Fruit fly (Drosophila melanogaster) whole organism, embryonic: Measurements from ENCODE around the gene brm.

Experiments used
- Atf6 ChIP-seq: fragments of 200-800 bp; sonication (Bioruptor generic); IDR thresholded peaks from 2 replicates; pipeline ENCODE4 v1.3.6; 2022; ENCODE audit warnings: missing biosample characterization, missing genetic modification characterization
- BEAF-32 ChIP-seq: fragments of 200-800 bp; sonication (Bioruptor generic); optimal IDR thresholded peaks from 3 replicates; lab custom pipeline; 2017; ENCODE audit warnings: missing biosample characterization, missing genetic modification characterization, mild to moderate bottlenecking, moderate library complexity, missing genetic modification reagents
- Bgb ChIP-seq: fragments of 200-800 bp; sonication (Bioruptor generic); IDR thresholded peaks from 2 replicates; pipeline ENCODE4 v1.3.6; 2022; ENCODE audit warnings: missing biosample characterization, missing genetic modification characterization; ENCODE audit not compliant: partially characterized antibody
- Blimp-1 ChIP-seq: fragments of 200-800 bp; sonication (Bioruptor generic); optimal IDR thresholded peaks from 3 replicates; lab custom pipeline; 2018; ENCODE audit warnings: missing biosample characterization, missing genetic modification characterization, mild to moderate bottlenecking, moderate library complexity, missing genetic modification reagents
- CG10543 ChIP-seq: fragments of 200-800 bp; sonication (Bioruptor generic); optimal IDR thresholded peaks from 3 replicates; lab custom pipeline; 2017; ENCODE audit warnings: missing biosample characterization, mild to moderate bottlenecking, missing genetic modification characterization, moderate library complexity
- CG11247 ChIP-seq: fragments of 200-800 bp; sonication (Bioruptor generic); IDR thresholded peaks from 2 replicates; pipeline ENCODE4 v1.3.6; 2022; ENCODE audit warnings: missing biosample characterization, missing genetic modification characterization
- CG11398 ChIP-seq: fragments of 200-800 bp; sonication (Bioruptor generic); optimal IDR thresholded peaks from 2 replicates; lab custom pipeline; 2016; ENCODE audit warnings: missing biosample characterization, missing genetic modification characterization
- CG12391 ChIP-seq: fragments of 200-800 bp; sonication (Bioruptor generic); optimal IDR thresholded peaks from 3 replicates; lab custom pipeline; 2018; ENCODE audit warnings: missing biosample characterization, mild to moderate bottlenecking, missing genetic modification characterization, moderate library complexity
- CG12659 ChIP-seq: fragments of 200-800 bp; sonication (Bioruptor generic); optimal IDR thresholded peaks from 3 replicates; lab custom pipeline; 2017; ENCODE audit warnings: mild to moderate bottlenecking, missing biosample characterization, missing genetic modification reagents, missing genetic modification characterization
- CG13287 ChIP-seq: fragments of 200-800 bp; sonication (Bioruptor generic); IDR thresholded peaks from 2 replicates; pipeline ENCODE4 v1.3.6; 2022; ENCODE audit warnings: missing biosample characterization, missing genetic modification characterization; ENCODE audit not compliant: partially characterized antibody
- CG15696 ChIP-seq: fragments of 200-800 bp; sonication (Bioruptor generic); optimal IDR thresholded peaks from 2 replicates; lab custom pipeline; 2019; ENCODE audit warnings: missing biosample characterization, mild to moderate bottlenecking, missing genetic modification characterization, moderate library complexity
- CG1603 ChIP-seq: fragments of 200-800 bp; sonication (Bioruptor generic); optimal IDR thresholded peaks from 2 replicates; lab custom pipeline; 2019; ENCODE audit warnings: missing biosample characterization, mild to moderate bottlenecking, missing genetic modification characterization, moderate library complexity
- CG17361 ChIP-seq: fragments of 200-800 bp; sonication (Bioruptor generic); IDR thresholded peaks from 3 replicates; pipeline ENCODE4 v1.3.6; 2022; ENCODE audit warnings: missing biosample characterization, missing genetic modification characterization
- CG17829 ChIP-seq: fragments of 200-800 bp; optimal IDR thresholded peaks from 2 replicates; lab custom pipeline; 2019; ENCODE audit warnings: missing biosample characterization, mild to moderate bottlenecking, missing genetic modification characterization, moderate library complexity
- CG2116 ChIP-seq: fragments of 200-800 bp; sonication (Bioruptor generic); optimal IDR thresholded peaks from 3 replicates; lab custom pipeline; 2018; ENCODE audit warnings: missing biosample characterization, mild to moderate bottlenecking, missing genetic modification characterization
- CG2875 ChIP-seq: fragments of 200-800 bp; sonication (Bioruptor generic); optimal IDR thresholded peaks from 2 replicates; lab custom pipeline; 2017; ENCODE audit warnings: missing biosample characterization, mild to moderate bottlenecking, missing genetic modification characterization, missing genetic modification reagents
- CG2889 ChIP-seq: fragments of 200-800 bp; sonication (Bioruptor generic); IDR thresholded peaks from 3 replicates; pipeline ENCODE4 v1.3.6; 2022; ENCODE audit warnings: missing biosample characterization, missing genetic modification characterization
- CG31441 ChIP-seq: fragments of 200-800 bp; sonication (Bioruptor generic); IDR thresholded peaks from 2 replicates; pipeline ENCODE4 v1.3.6; 2022; ENCODE audit warnings: missing biosample characterization, missing genetic modification characterization
- CG32767 ChIP-seq: fragments of 200-800 bp; sonication (Bioruptor generic); IDR thresholded peaks from 2 replicates; pipeline ENCODE4 v1.3.6; 2022; ENCODE audit warnings: missing biosample characterization, missing genetic modification characterization
- CG34224 ChIP-seq: fragments of 200-800 bp; sonication (Bioruptor generic); IDR thresholded peaks from 3 replicates; pipeline ENCODE4 v1.3.6; 2022; ENCODE audit warnings: missing biosample characterization, missing genetic modification characterization; ENCODE audit not compliant: partially characterized antibody
- CG3726 ChIP-seq: fragments of 200-800 bp; sonication (Bioruptor generic); IDR thresholded peaks from 3 replicates; pipeline ENCODE4, ENCODE4 v1.3.6; 2022; ENCODE audit warnings: missing biosample characterization, missing genetic modification characterization
- CG6254 ChIP-seq: fragments of 200-800 bp; sonication (Bioruptor generic); optimal IDR thresholded peaks from 3 replicates; lab custom pipeline; 2017; ENCODE audit warnings: mild to moderate bottlenecking, missing biosample characterization, missing genetic modification reagents, missing genetic modification characterization
- CG6813 ChIP-seq: fragments of 200-800 bp; sonication (Bioruptor generic); optimal IDR thresholded peaks from 2 replicates; lab custom pipeline; 2017; ENCODE audit warnings: missing biosample characterization, missing genetic modification characterization, mild to moderate bottlenecking, moderate library complexity, missing genetic modification reagents
- CG7786 ChIP-seq: fragments of 200-800 bp; sonication (Bioruptor generic); optimal IDR thresholded peaks from 2 replicates; lab custom pipeline; 2016; ENCODE audit warnings: missing biosample characterization, missing genetic modification characterization
- CHES-1-like ChIP-seq: fragments of 200-800 bp; sonication (Bioruptor generic); optimal IDR thresholded peaks from 2 replicates; lab custom pipeline; 2016; ENCODE audit warnings: missing biosample characterization, missing genetic modification characterization
- Dbx ChIP-seq: fragments of 200-800 bp; sonication (Bioruptor generic); IDR thresholded peaks from 3 replicates; pipeline ENCODE4 v1.3.6; 2022; ENCODE audit warnings: missing biosample characterization, missing genetic modification characterization
- Hey ChIP-seq: fragments of 200-800 bp; sonication (Bioruptor generic); optimal IDR thresholded peaks from 3 replicates; lab custom pipeline; 2018; ENCODE audit warnings: missing biosample characterization, mild to moderate bottlenecking, missing genetic modification characterization
- MBD-R2 ChIP-seq: fragments of 200-800 bp; sonication (Bioruptor generic); IDR thresholded peaks from 2 replicates; pipeline ENCODE4 v1.3.6; 2022; ENCODE audit warnings: missing biosample characterization, missing genetic modification characterization
- Mes4 ChIP-seq: fragments of 200-800 bp; sonication (Bioruptor generic); optimal IDR thresholded peaks from 2 replicates; lab custom pipeline; 2016; ENCODE audit warnings: missing biosample characterization, missing genetic modification characterization
- Mrtf ChIP-seq: fragments of 200-800 bp; sonication (Bioruptor generic); IDR thresholded peaks from 3 replicates; pipeline ENCODE4 v1.3.6; 2022; ENCODE audit warnings: missing biosample characterization, missing genetic modification characterization
- Opbp ChIP-seq: fragments of 200-800 bp; sonication (Bioruptor generic); IDR thresholded peaks from 3 replicates; pipeline ENCODE4 v1.3.6; 2022; ENCODE audit warnings: missing biosample characterization, missing genetic modification characterization; ENCODE audit not compliant: partially characterized antibody
- Usf ChIP-seq: fragments of 200-800 bp; sonication (Bioruptor generic); optimal IDR thresholded peaks from 2 replicates; lab custom pipeline; 2017; ENCODE audit warnings: missing genotype, missing biosample characterization, missing genetic modification characterization
- abd-A ChIP-seq: fragments of 200-800 bp; sonication (Bioruptor generic); optimal IDR thresholded peaks from 3 replicates; lab custom pipeline; 2019; ENCODE audit warnings: missing biosample characterization, mild to moderate bottlenecking, missing genetic modification characterization, moderate library complexity
- bab2 ChIP-seq: fragments of 200-800 bp; sonication (Bioruptor generic); optimal IDR thresholded peaks from 2 replicates; lab custom pipeline; 2016; ENCODE audit warnings: missing biosample characterization, missing genetic modification characterization
- chm ChIP-seq: fragments of 200-800 bp; sonication (Bioruptor generic); IDR thresholded peaks from 2 replicates; pipeline ENCODE4 v1.3.6; 2022; ENCODE audit warnings: missing biosample characterization, missing genetic modification characterization
- chn ChIP-seq: fragments of 200-800 bp; sonication (Bioruptor generic); optimal IDR thresholded peaks from 2 replicates; lab custom pipeline; 2016; ENCODE audit warnings: missing biosample characterization, missing genetic modification characterization
- corto ChIP-seq: fragments of 200-800 bp; sonication (Bioruptor generic); optimal IDR thresholded peaks from 2 replicates; lab custom pipeline; 2016; ENCODE audit warnings: missing biosample characterization, mild to moderate bottlenecking, missing genetic modification characterization, moderate library complexity
- crp ChIP-seq, 2 experiments: fragments of 200-800 bp; sonication (Bioruptor generic); optimal IDR thresholded peaks; 2 replicates in 1 of 2; 3 replicates in 1 of 2; lab custom pipeline; 2017; ENCODE audit warnings: missing biosample characterization in 2 of 2, missing genetic modification characterization in 2 of 2, mild to moderate bottlenecking in 1 of 2, moderate library complexity in 1 of 2
- dm ChIP-seq: fragments of 200-800 bp; sonication (Bioruptor generic); optimal IDR thresholded peaks from 3 replicates; lab custom pipeline; 2016; ENCODE audit warnings: missing biosample characterization, missing genetic modification characterization
- gfzf ChIP-seq: fragments of 200-800 bp; sonication (Bioruptor generic); optimal IDR thresholded peaks from 2 replicates; lab custom pipeline; 2016; ENCODE audit warnings: missing biosample characterization, mild to moderate bottlenecking, missing genetic modification characterization, moderate library complexity
- maf-S ChIP-seq: fragments of 200-800 bp; sonication (Bioruptor generic); optimal IDR thresholded peaks from 2 replicates; lab custom pipeline; 2016; ENCODE audit warnings: missing biosample characterization, missing genetic modification characterization
- nerfin-1 ChIP-seq: fragments of 200-800 bp; sonication (Bioruptor generic); optimal IDR thresholded peaks from 3 replicates; lab custom pipeline; 2019; ENCODE audit warnings: missing biosample characterization, mild to moderate bottlenecking, missing genetic modification characterization, moderate library complexity
- pita ChIP-seq: fragments of 200-800 bp; sonication (Bioruptor generic); optimal IDR thresholded peaks from 2 replicates; lab custom pipeline; 2017; ENCODE audit warnings: missing biosample characterization, mild to moderate bottlenecking, missing genetic modification characterization
- pzg ChIP-seq: fragments of 200-800 bp; sonication (Bioruptor generic); optimal IDR thresholded peaks from 3 replicates; lab custom pipeline; 2018; ENCODE audit warnings: missing biosample characterization, mild to moderate bottlenecking, missing genetic modification characterization, moderate library complexity
- seq ChIP-seq: fragments of 200-800 bp; sonication (Bioruptor generic); IDR thresholded peaks from 2 replicates; pipeline ENCODE4 v1.3.6; 2022; ENCODE audit warnings: missing biosample characterization, missing genetic modification characterization
- sima ChIP-seq: fragments of 200-800 bp; sonication (Bioruptor generic); optimal IDR thresholded peaks from 2 replicates; lab custom pipeline; 2016; ENCODE audit warnings: missing biosample characterization, missing genetic modification characterization
- slbo ChIP-seq: fragments of 200-800 bp; sonication (Bioruptor generic); IDR thresholded peaks from 2 replicates; pipeline ENCODE4 v1.3.6; 2022; ENCODE audit warnings: missing biosample characterization, missing genetic modification characterization
- ttk ChIP-seq: fragments of 200-800 bp; sonication (Bioruptor generic); IDR thresholded peaks from 2 replicates; pipeline ENCODE4 v2.1.2; 2022; ENCODE audit warnings: missing biosample characterization, missing genetic modification characterization
- wor ChIP-seq: fragments of 200-800 bp; sonication (Bioruptor generic); IDR thresholded peaks from 2 replicates; pipeline ENCODE4 v1.3.6; 2022; ENCODE audit warnings: missing biosample characterization, missing genetic modification characterization

The brm gene

DNA sequence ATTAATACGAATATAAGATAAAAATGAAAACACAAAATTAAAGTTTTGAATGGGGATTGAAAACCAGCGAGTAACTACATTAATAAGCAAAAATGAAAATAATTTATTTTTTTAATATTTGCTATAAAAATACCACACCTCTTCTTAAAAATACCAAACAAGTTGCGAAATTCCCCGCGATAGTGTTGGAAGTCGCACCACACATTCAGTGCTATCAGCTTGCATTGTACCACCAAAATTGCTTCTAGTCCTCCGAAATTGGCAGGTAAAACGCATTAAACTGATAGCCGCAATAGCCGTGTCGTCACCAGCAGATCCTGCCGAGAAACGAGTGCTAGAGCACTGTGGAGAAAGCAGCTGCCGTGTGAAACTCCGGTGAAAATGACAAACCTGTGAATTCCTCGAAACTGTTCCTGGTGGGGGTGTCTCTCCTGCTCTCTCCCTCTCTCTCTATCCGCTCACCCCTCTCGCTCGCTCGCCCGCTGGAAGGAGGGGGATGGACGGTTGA, 5.4 kb upstream of the brm start, which contains the start of gene Hip14 (continued):
- no peak for TF ChIP-seq sima (GFP tag; lab: Kevin White, UChicago)
- peak; percentile 15 for TF ChIP-seq chn (GFP tag; lab: Kevin White, UChicago)
- TF ChIP-seq CG12659 (GFP tag; lab: Kevin White, UChicago): peak; percentile 70
- no peak for TF ChIP-seq CG2875
- peak; percentile 77 for TF ChIP-seq seq (GFP tag; lab: Robert Waterston, UW)
- TF ChIP-seq Dbx: no peak
- TF ChIP-seq CG10543 (GFP tag; lab: Kevin White, UChicago): no peak
- no peak for TF ChIP-seq wor (GFP tag; lab: Robert Waterston, UW)
- peak; percentile 68 for TF ChIP-seq slbo
- no peak for TF ChIP-seq CHES-1-like (GFP tag; lab: Kevin White, UChicago)
- no peak for TF ChIP-seq CG2889 (GFP tag; lab: Robert Waterston, UW)
- TF ChIP-seq Opbp (GFP tag; lab: Robert Waterston, UW): no peak; the same call in 2 of the 3 replicates
- TF ChIP-seq gfzf (GFP tag; lab: Kevin White, UChicago): peak; percentile 53
- peak; percentile 52 for TF ChIP-seq CG2116 (GFP tag; lab: Kevin White, UChicago)
- TF ChIP-seq CG11247 (GFP tag; lab: Robert Waterston, UW): no peak
- TF ChIP-seq MBD-R2 (GFP tag; lab: Robert Waterston, UW): peak; percentile 57
- peak; percentile 80 for TF ChIP-seq nerfin-1 (tag; lab: Kevin White, UChicago)
- TF ChIP-seq CG34224 (GFP tag; lab: Robert Waterston, UW): 0 out of 3 replicates have a peak, but pooled peaks have one; percentile 30
- no peak for TF ChIP-seq Usf (GFP tag; lab: Kevin White, UChicago)
- TF ChIP-seq CG17361: 0 out of 3 replicates have a peak, but pooled peaks have one; percentile 36
- peak; percentile 40; the same call in 1 of the 2 replicates for TF ChIP-seq CG13287 (GFP tag; lab: Robert Waterston, UW)
- TF ChIP-seq Hey (tag; lab: Kevin White, UChicago): no peak
- TF ChIP-seq CG11398 (GFP tag; lab: Kevin White, UChicago): no peak
- TF ChIP-seq CG3726 (GFP tag; lab: Robert Waterston, UW): no peak
- TF ChIP-seq CG6254 (GFP tag; lab: Kevin White, UChicago): no peak
- no peak for TF ChIP-seq ttk (GFP tag; lab: Robert Waterston, UW)
- TF ChIP-seq Blimp-1 (GFP tag; lab: Kevin White, UChicago): no peak
- TF ChIP-seq Bgb (GFP tag; lab: Robert Waterston, UW): peak; percentile 33; the same call in 1 of the 2 replicates
- no peak for TF ChIP-seq CG15696 (tag; lab: Kevin White, UChicago)
- peak; percentile 28 for TF ChIP-seq CG17829 (tag; lab: Kevin White, UChicago)
- no peak for TF ChIP-seq corto
- no peak for TF ChIP-seq Mrtf (GFP tag; lab: Robert Waterston, UW)
- peak; percentile 52 for TF ChIP-seq pzg (GFP tag; lab: Kevin White, UChicago)
- peak; percentile 63 for TF ChIP-seq CG31441 (GFP tag; lab: Robert Waterston, UW)
- TF ChIP-seq chm (GFP tag; lab: Robert Waterston, UW): peak; percentile 20; the same call in 1 of the 2 replicates
- 0 out of 2 replicates have a peak, but pooled peaks have one; percentile 13 for TF ChIP-seq CG32767 (GFP tag; lab: Robert Waterston, UW)
- TF ChIP-seq Atf6: no peak
- TF ChIP-seq bab2 (GFP tag; lab: Kevin White, UChicago): no peak
- no peak for TF ChIP-seq dm
- no peak for TF ChIP-seq Mes4 (GFP tag; lab: Kevin White, UChicago)
- TF ChIP-seq CG6813 (GFP tag; lab: Kevin White, UChicago): no peak
- no peak for TF ChIP-seq maf-S (GFP tag; lab: Kevin White, UChicago)
- no peak for TF ChIP-seq CG1603 (tag; lab: Kevin White, UChicago)
- peak; percentile 29 for TF ChIP-seq BEAF-32 (GFP tag; lab: Kevin White, UChicago)
- no peak for TF ChIP-seq abd-A (tag; lab: Kevin White, UChicago)
- TF ChIP-seq CG12391 (tag; lab: Kevin White, UChicago): peak; percentile 52
- no peak for TF ChIP-seq CG7786
- TF ChIP-seq crp (GFP tag; optimal IDR thresholded peaks at IDR 0.05; lab: Kevin White, UChicago): peak in 1 of 2 experiments; percentile 0
- TF ChIP-seq pita: no peak
